Worm (Caenorhabditis elegans) whole organism, late embryonic: Measurements from ENCODE around the gene C14A6.7.

Experiments
- C38D4.7 ChIP-seq: fragments of 200-800 bp; sonication (Bioruptor generic); optimal IDR thresholded peaks from 2 replicates; lab custom pipeline; 2018; ENCODE audit warnings: mild to moderate bottlenecking, missing genetic modification characterization, moderate library complexity, missing compliant biosample characterization
- ceh-45 ChIP-seq: fragments of 200-800 bp; sonication (Bioruptor generic); IDR thresholded peaks from 2 replicates; pipeline ENCODE4 v1.3.6; 2022; ENCODE audit warnings: missing genetic modification reagents, missing genetic modification characterization, missing compliant biosample characterization
- ceh-9 ChIP-seq: sonication (generic microtip); optimal IDR thresholded peaks from 2 replicates; lab custom pipeline; 2016; ENCODE audit warnings: mild to moderate bottlenecking, missing genetic modification characterization, inconsistent platforms, missing compliant biosample characterization
- ets-4 ChIP-seq: sonication (generic microtip); optimal IDR thresholded peaks from 2 replicates; lab custom pipeline; 2016; ENCODE audit warnings: missing genetic modification characterization, missing compliant biosample characterization
- fkh-6 ChIP-seq: sonication (generic microtip); optimal IDR thresholded peaks from 2 replicates; lab custom pipeline; 2016; ENCODE audit warnings: missing genetic modification characterization, missing compliant biosample characterization
- mec-3 ChIP-seq: sonication (generic microtip); optimal IDR thresholded peaks from 2 replicates; lab custom pipeline; 2016; ENCODE audit warnings: borderline replicate concordance, missing genetic modification characterization, missing compliant biosample characterization
- pag-3 ChIP-seq: sonication (generic microtip); optimal IDR thresholded peaks from 2 replicates; lab custom pipeline; 2016; ENCODE audit warnings: missing compliant biosample characterization, missing genetic modification characterization, borderline replicate concordance
- pha-2 ChIP-seq: sonication (generic microtip); optimal IDR thresholded peaks from 2 replicates; lab custom pipeline; 2017; ENCODE audit warnings: mild to moderate bottlenecking, missing genetic modification characterization, missing compliant biosample characterization
- tbx-2 ChIP-seq: sonication (generic microtip); optimal IDR thresholded peaks from 2 replicates; lab custom pipeline; 2016; ENCODE audit warnings: missing genetic modification characterization, missing compliant biosample characterization
- ztf-16 ChIP-seq: sonication (generic microtip); optimal IDR thresholded peaks from 2 replicates; lab custom pipeline; 2017; ENCODE audit warnings: missing genetic modification characterization, missing compliant biosample characterization

DNA sequence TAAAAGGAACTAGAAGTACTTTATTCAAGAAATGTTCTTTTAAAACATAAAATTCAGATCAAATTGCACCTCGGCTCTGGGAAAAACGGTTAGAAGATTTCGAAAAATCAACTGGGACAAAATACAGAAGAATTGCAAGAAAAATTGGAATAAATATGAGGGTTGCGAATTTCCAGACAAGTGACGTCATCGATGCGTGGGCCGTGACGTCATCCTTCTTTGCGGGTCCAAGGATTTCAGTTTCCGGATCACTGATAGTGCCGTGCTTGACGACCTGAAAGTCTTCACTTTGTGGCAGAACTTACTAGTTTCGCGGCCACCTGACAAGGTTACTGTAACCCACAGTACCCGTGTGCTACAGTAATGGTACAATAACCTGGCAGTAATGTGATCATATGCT is 4.7 kb downstream of the C14A6.7 start:
- TF ChIP-seq C38D4.7 (GFP tag; lab: Kevin White, UChicago) (no peak), ceh-45 (GFP tag; lab: Robert Waterston, UW) (no peak), tbx-2 (tag; lab: Kevin White, UChicago) (no peak), fkh-6 (no peak), ceh-9 (tag; lab: Kevin White, UChicago) (no peak), pag-3 (tag; lab: Kevin White, UChicago) (no peak), pha-2 (tag; lab: Kevin White, UChicago) (no peak), ztf-16 (tag; lab: Kevin White, UChicago) (no peak), mec-3 (tag; lab: Kevin White, UChicago) (no peak), ets-4 (no peak)
